Worm (Caenorhabditis elegans) whole organism, mixed stage, embryonic: ENCODE measurements around the gene R05G6.1.

Experiments
- bed-3 ChIP-seq: fragments of 200-800 bp; sonication (Bioruptor generic); optimal IDR thresholded peaks from 3 replicates; lab custom pipeline; 2018; ENCODE audit warnings: mild to moderate bottlenecking, missing genetic modification characterization, moderate library complexity, missing compliant biosample characterization
- cnd-1 ChIP-seq: fragments of 200-800 bp; sonication (Bioruptor generic); optimal IDR thresholded peaks from 2 replicates; lab custom pipeline; 2018; ENCODE audit warnings: mild to moderate bottlenecking, missing genetic modification characterization, missing compliant biosample characterization
- elt-1 ChIP-seq: sonication (generic microtip); optimal IDR thresholded peaks from 2 replicates; lab custom pipeline; 2017; ENCODE audit warnings: missing genetic modification characterization, mild to moderate bottlenecking, missing compliant biosample characterization, antibody characterized with exemption, moderate library complexity, borderline replicate concordance; ENCODE audit not compliant: insufficient read depth
- lin-13 ChIP-seq: fragments of 150-350 bp; optimal IDR thresholded peaks from 2 replicates; lab custom pipeline; 2014; ENCODE audit warnings: missing biosample characterization, missing genetic modification characterization
- nhr-12 ChIP-seq: fragments of 150-350 bp; optimal IDR thresholded peaks from 2 replicates; lab custom pipeline; 2014; ENCODE audit warnings: missing biosample characterization, missing genetic modification characterization
- nhr-237 ChIP-seq: fragments of 150-350 bp; optimal IDR thresholded peaks from 2 replicates; lab custom pipeline; 2014; ENCODE audit warnings: missing biosample characterization, missing genetic modification characterization
- nhr-28 ChIP-seq: fragments of 150-350 bp; optimal IDR thresholded peaks from 2 replicates; lab custom pipeline; 2014; ENCODE audit warnings: missing biosample characterization, missing genetic modification characterization
- nhr-76 ChIP-seq: sonication (generic microtip); optimal IDR thresholded peaks from 2 replicates; lab custom pipeline; 2017; ENCODE audit warnings: missing biosample characterization, missing genetic modification characterization
- pha-4 ChIP-seq: fragments of 150-350 bp; optimal IDR thresholded peaks from 2 replicates; lab custom pipeline; 2018; ENCODE audit warnings: missing biosample characterization, missing genetic modification reagents, missing genetic modification characterization
- ztf-11 ChIP-seq: fragments of 150-350 bp; optimal IDR thresholded peaks from 2 replicates; lab custom pipeline; 2014; ENCODE audit warnings: missing biosample characterization, missing genetic modification characterization

- TF ChIP-seq nhr-76 (tag; lab: Kevin White, UChicago) (no peak), bed-3 (GFP tag; lab: Kevin White, UChicago) (no peak), nhr-237 (tag; lab: Kevin White, UChicago) (no peak), pha-4 (no peak), elt-1 (tag; lab: Kevin White, UChicago) (no peak), nhr-28 (tag; lab: Kevin White, UChicago) (no peak), lin-13 (tag; lab: Kevin White, UChicago) (no peak), ztf-11 (tag; lab: Kevin White, UChicago) (no peak), cnd-1 (no peak), nhr-12 (no peak)
Observed at ce11 chrIV:7512617-7513233, 19.7 kb upstream of the R05G6.1 start, which contains the start of the genes plc-4 and R05G6.4.
